Worm (Caenorhabditis elegans) whole organism, L2 larva: ENCODE results near the gene clec-163.
A peak's percentile ranks its signal among the peaks of the same experiment; 100 is the strongest.

ENCODE experiments used
- C34F6.9 ChIP-seq: fragments of 150-350 bp; optimal IDR thresholded peaks from 2 replicates; lab custom pipeline; 2014; ENCODE audit warnings: missing biosample characterization, missing genetic modification characterization
- F13H6.1 ChIP-seq: sonication (generic microtip); optimal IDR thresholded peaks from 2 replicates; lab custom pipeline; 2016; ENCODE audit warnings: missing genetic modification characterization, missing compliant biosample characterization
- R02D3.7 ChIP-seq: fragments of 150-350 bp; optimal IDR thresholded peaks from 2 replicates; lab custom pipeline; 2014; ENCODE audit warnings: missing biosample characterization, missing genetic modification characterization
- Y55F3AM.14 ChIP-seq: fragments of 200-800 bp; sonication (Bioruptor generic); optimal IDR thresholded peaks from 2 replicates; lab custom pipeline; 2018; ENCODE audit warnings: mild to moderate bottlenecking, missing genetic modification characterization, missing compliant biosample characterization
- ZK546.5 ChIP-seq: sonication (generic microtip); optimal IDR thresholded peaks from 2 replicates; lab custom pipeline; 2017; ENCODE audit warnings: missing biosample characterization, missing genetic modification characterization
- alr-1 ChIP-seq: fragments of 150-350 bp; optimal IDR thresholded peaks from 2 replicates; lab custom pipeline; 2014; ENCODE audit warnings: missing biosample characterization, missing genetic modification characterization
- aly-2 ChIP-seq: fragments of 150-350 bp; optimal IDR thresholded peaks from 2 replicates; lab custom pipeline; 2014; ENCODE audit warnings: missing biosample characterization, missing genetic modification characterization
- ama-1 ChIP-seq: fragments of 150-350 bp; optimal IDR thresholded peaks from 2 replicates; lab custom pipeline; 2018; ENCODE audit warnings: inconsistent platforms
- blmp-1 ChIP-seq: sonication (generic microtip); optimal IDR thresholded peaks from 2 replicates; lab custom pipeline; 2017; ENCODE audit warnings: missing genetic modification characterization, mild to moderate bottlenecking, missing compliant biosample characterization, antibody characterized with exemption, moderate library complexity; ENCODE audit not compliant: insufficient read depth
- ceh-16 ChIP-seq: fragments of 150-350 bp; optimal IDR thresholded peaks from 2 replicates; lab custom pipeline; 2014; ENCODE audit warnings: missing biosample characterization, missing genetic modification characterization
- ceh-82 ChIP-seq: fragments of 150-350 bp; optimal IDR thresholded peaks from 2 replicates; lab custom pipeline; 2014; ENCODE audit warnings: missing biosample characterization, missing genetic modification characterization
- crh-2 ChIP-seq: sonication (generic microtip); optimal IDR thresholded peaks from 2 replicates; lab custom pipeline; 2017; ENCODE audit warnings: missing biosample characterization, missing genetic modification characterization
- dmd-4 ChIP-seq: sonication (generic microtip); optimal IDR thresholded peaks from 2 replicates; lab custom pipeline; 2017; ENCODE audit warnings: missing biosample characterization, missing genetic modification characterization
- egl-27 ChIP-seq: sonication (generic microtip); optimal IDR thresholded peaks from 3 replicates; lab custom pipeline; 2017; ENCODE audit warnings: missing biosample characterization, missing genetic modification reagents, missing genetic modification characterization
- elt-1 ChIP-seq: fragments of 150-350 bp; optimal IDR thresholded peaks from 2 replicates; lab custom pipeline; 2014; ENCODE audit warnings: missing biosample characterization, missing genetic modification characterization
- elt-3 ChIP-seq: sonication (generic microtip); optimal IDR thresholded peaks from 2 replicates; lab custom pipeline; 2017; ENCODE audit warnings: missing biosample characterization, missing genetic modification characterization
- fos-1 ChIP-seq: fragments of 150-350 bp; optimal IDR thresholded peaks from 2 replicates; lab custom pipeline; 2014; ENCODE audit warnings: missing biosample characterization, missing genetic modification characterization
- gmeb-1 ChIP-seq: fragments of 150-350 bp; optimal IDR thresholded peaks from 2 replicates; lab custom pipeline; 2014; ENCODE audit warnings: missing biosample characterization, missing genetic modification characterization
- lin-11 ChIP-seq: fragments of 150-350 bp; sonication (generic microtip); optimal IDR thresholded peaks from 2 replicates; lab custom pipeline; 2014; ENCODE audit warnings: missing biosample characterization, missing genetic modification characterization, inconsistent platforms, mixed read lengths
- lin-13 ChIP-seq: fragments of 150-350 bp; optimal IDR thresholded peaks from 2 replicates; lab custom pipeline; 2014; ENCODE audit warnings: missing biosample characterization, missing genetic modification reagents, missing genetic modification characterization
- lin-39 ChIP-seq: fragments of 150-350 bp; optimal IDR thresholded peaks from 2 replicates; lab custom pipeline; 2014; ENCODE audit warnings: missing biosample characterization, missing genetic modification reagents, missing genetic modification characterization
- lsy-2 ChIP-seq, 2 experiments: fragments of 150-350 bp in 1 of 2; sonication (generic microtip) in 1 of 2; optimal IDR thresholded peaks; 2 replicates each; lab custom pipeline; 2014 to 2017; ENCODE audit warnings: missing biosample characterization in 2 of 2, missing genetic modification characterization in 2 of 2
- mab-5 ChIP-seq: fragments of 150-350 bp; optimal IDR thresholded peaks from 2 replicates; lab custom pipeline; 2014; ENCODE audit warnings: missing biosample characterization, missing genetic modification characterization
- mbf-1 ChIP-seq: sonication (generic microtip); optimal IDR thresholded peaks from 2 replicates; lab custom pipeline; 2017; ENCODE audit warnings: missing biosample characterization, missing genetic modification characterization
- mdl-1 ChIP-seq, 2 experiments: fragments of 150-350 bp in 1 of 2; sonication (generic microtip) in 1 of 2; optimal IDR thresholded peaks; 2 replicates each; lab custom pipeline; 2017; ENCODE audit warnings: missing biosample characterization in 2 of 2, missing genetic modification characterization in 2 of 2
- nhr-10 ChIP-seq: sonication (generic microtip); optimal IDR thresholded peaks from 2 replicates; lab custom pipeline; 2017; ENCODE audit warnings: missing biosample characterization, missing genetic modification characterization
- nhr-11 ChIP-seq: fragments of 150-350 bp; optimal IDR thresholded peaks from 2 replicates; lab custom pipeline; 2014; ENCODE audit warnings: missing biosample characterization, missing genetic modification characterization
- nhr-12 ChIP-seq: fragments of 150-350 bp; optimal IDR thresholded peaks from 2 replicates; lab custom pipeline; 2014; ENCODE audit warnings: missing biosample characterization, missing genetic modification characterization
- nhr-129 ChIP-seq: fragments of 150-350 bp; optimal IDR thresholded peaks from 2 replicates; lab custom pipeline; 2014; ENCODE audit warnings: missing biosample characterization, missing genetic modification characterization
- nhr-21 ChIP-seq: fragments of 150-350 bp; optimal IDR thresholded peaks from 2 replicates; lab custom pipeline; 2014; ENCODE audit warnings: missing biosample characterization, missing genetic modification characterization
- nhr-23 ChIP-seq: fragments of 150-350 bp; optimal IDR thresholded peaks from 2 replicates; lab custom pipeline; 2014; ENCODE audit warnings: missing biosample characterization, missing genetic modification reagents, missing genetic modification characterization
- nhr-237 ChIP-seq: fragments of 150-350 bp; optimal IDR thresholded peaks from 2 replicates; lab custom pipeline; 2014; ENCODE audit warnings: missing biosample characterization, missing genetic modification characterization
- nhr-25 ChIP-seq: fragments of 150-350 bp; sonication (generic microtip); optimal IDR thresholded peaks from 3 replicates; lab custom pipeline; 2014; ENCODE audit warnings: missing biosample characterization, missing genetic modification characterization
- nhr-6 ChIP-seq: fragments of 150-350 bp; optimal IDR thresholded peaks from 2 replicates; lab custom pipeline; 2014; ENCODE audit warnings: missing biosample characterization, missing genetic modification characterization
- nhr-77 ChIP-seq: fragments of 150-350 bp; optimal IDR thresholded peaks from 2 replicates; lab custom pipeline; 2014; ENCODE audit warnings: missing biosample characterization, missing genetic modification characterization
- peb-1 ChIP-seq: fragments of 150-350 bp; optimal IDR thresholded peaks from 2 replicates; lab custom pipeline; 2014; ENCODE audit warnings: missing biosample characterization, missing genetic modification characterization
- sem-4 ChIP-seq: fragments of 150-350 bp; optimal IDR thresholded peaks from 2 replicates; lab custom pipeline; 2014; ENCODE audit warnings: missing biosample characterization, missing genetic modification reagents, missing genetic modification characterization
- sma-3 ChIP-seq: sonication (generic microtip); optimal IDR thresholded peaks from 2 replicates; lab custom pipeline; 2016; ENCODE audit warnings: missing genetic modification reagents, missing genetic modification characterization, missing compliant biosample characterization
- sma-9 ChIP-seq, 2 experiments: fragments of 150-350 bp in 1 of 2; sonication (generic microtip) in 1 of 2; optimal IDR thresholded peaks; 2 replicates each; lab custom pipeline; 2014 to 2016; ENCODE audit warnings: missing genetic modification characterization in 2 of 2, mild to moderate bottlenecking in 1 of 2, missing biosample characterization in 1 of 2, missing compliant biosample characterization in 1 of 2, missing genetic modification reagents in 1 of 2, moderate library complexity in 1 of 2
- snpc-4 ChIP-seq: fragments of 150-350 bp; optimal IDR thresholded peaks from 2 replicates; lab custom pipeline; 2014; ENCODE audit warnings: missing biosample characterization, missing genetic modification characterization
- unc-39 ChIP-seq: fragments of 150-350 bp; optimal IDR thresholded peaks from 2 replicates; lab custom pipeline; 2014; ENCODE audit warnings: missing biosample characterization, missing genetic modification characterization
- unc-55 ChIP-seq: fragments of 150-350 bp; sonication (generic microtip); optimal IDR thresholded peaks from 3 replicates; lab custom pipeline; 2014; ENCODE audit warnings: missing biosample characterization, missing genetic modification reagents, missing genetic modification characterization
- unc-62 ChIP-seq: fragments of 150-350 bp; optimal IDR thresholded peaks from 2 replicates; lab custom pipeline; 2014; ENCODE audit warnings: missing biosample characterization, missing genetic modification reagents, missing genetic modification characterization
- zag-1 ChIP-seq: fragments of 150-350 bp; optimal IDR thresholded peaks from 2 replicates; lab custom pipeline; 2014; ENCODE audit warnings: missing biosample characterization, missing genetic modification characterization
- ztf-11 ChIP-seq: sonication (generic microtip); optimal IDR thresholded peaks from 2 replicates; lab custom pipeline; 2017; ENCODE audit warnings: missing biosample characterization, missing genetic modification characterization
- ztf-4 ChIP-seq: fragments of 150-350 bp; optimal IDR thresholded peaks from 2 replicates; lab custom pipeline; 2014; ENCODE audit warnings: missing biosample characterization, missing genetic modification characterization

The clec-163 gene

ce11 chrIII:10832636-10833035 lies 38.5 kb downstream of the clec-163 start, which contains the start of gene sbsp-1:
Gene sbsp-1 (plus strand): TSS chrIII:10832936.
- TF ChIP-seq snpc-4 (no peak), fos-1 (tag; lab: Kevin White, UChicago) (no peak), ceh-82 (no peak), R02D3.7 (tag; lab: Kevin White, UChicago) (no peak)

ce11 chrIII:10844873-10845272 lies 50.7 kb downstream of the clec-163 start, which contains the start of gene pde-12:
Gene pde-12 (minus strand): TSS chrIII:10845020.
- TF ChIP-seq nhr-77 (tag; lab: Kevin White, UChicago) (peak; percentile 75), crh-2 (tag; lab: Kevin White, UChicago) (peak; percentile 83), unc-62 (GFP tag; lab: Kevin White, UChicago) (no peak), sma-9 (GFP tag; optimal IDR thresholded peaks at IDR 0.05; lab: Kevin White, UChicago) (no peak), sma-9 (tag; optimal IDR thresholded peaks at IDR 0.05; lab: Kevin White, UChicago) (no peak), ama-1 (lab: Kevin White, UChicago) (no peak), ceh-16 (tag; lab: Kevin White, UChicago) (peak; percentile 27), nhr-11 (tag; lab: Kevin White, UChicago) (no peak), mab-5 (peak; percentile 64), mdl-1 (tag; optimal IDR thresholded peaks at IDR 0.05; lab: Kevin White, UChicago) (peak in 1 of 2 experiments; percentile 23), fos-1 (tag; lab: Kevin White, UChicago) (peak; percentile 54), zag-1 (tag; lab: Kevin White, UChicago) (no peak), nhr-12 (no peak), lsy-2 (tag; optimal IDR thresholded peaks at IDR 0.05; lab: Kevin White, UChicago) (peak; percentile 87 to 92), R02D3.7 (tag; lab: Kevin White, UChicago) (peak; percentile 58), C34F6.9 (tag; lab: Kevin White, UChicago) (peak; percentile 90), nhr-237 (tag; lab: Kevin White, UChicago) (peak; percentile 17), nhr-25 (peak; percentile 83), unc-39 (no peak), ztf-4 (tag; lab: Kevin White, UChicago) (peak; percentile 46), F13H6.1 (peak; percentile 79), unc-55 (peak; percentile 87), nhr-6 (tag; lab: Kevin White, UChicago) (peak; percentile 75), ZK546.5 (tag; lab: Kevin White, UChicago) (peak; percentile 23), elt-3 (tag; lab: Kevin White, UChicago) (no peak), sma-3 (GFP tag; lab: Kevin White, UChicago) (peak; percentile 94), ztf-11 (no peak), mbf-1 (tag; lab: Kevin White, UChicago) (no peak), nhr-10 (tag; lab: Kevin White, UChicago) (peak; percentile 20), dmd-4 (tag; lab: Kevin White, UChicago) (no peak), gmeb-1 (peak; percentile 91), lin-11 (tag; lab: Kevin White, UChicago) (peak; percentile 77), Y55F3AM.14 (GFP tag; lab: Kevin White, UChicago) (no peak), alr-1 (tag; lab: Kevin White, UChicago) (no peak), ceh-82 (no peak), aly-2 (tag; lab: Kevin White, UChicago) (no peak), blmp-1 (peak; percentile 13), egl-27 (peak; percentile 72), nhr-129 (tag; lab: Kevin White, UChicago) (peak; percentile 82), sem-4 (tag; lab: Kevin White, UChicago) (peak; percentile 10), snpc-4 (peak; percentile 72), elt-1 (tag; lab: Kevin White, UChicago) (no peak), lin-39 (tag; lab: Kevin White, UChicago) (no peak), nhr-23 (tag; lab: Kevin White, UChicago) (no peak), nhr-21 (tag; lab: Kevin White, UChicago) (peak; percentile 84), lin-13 (GFP tag; lab: Kevin White, UChicago) (peak; percentile 86), peb-1 (tag; lab: Kevin White, UChicago) (no peak)
